Worm (Caenorhabditis elegans): ENCODE data around the gene nhr-249.

Gene nhr-249

ce11 chrIV:7017123-7017674 is 44.9 kb upstream of the nhr-249 start, which contains the start of gene gldi-4:
Gene gldi-4 (plus strand): TSS chrIV:7017624.
- TF ChIP-seq daf-16 (GFP tag; optimal IDR thresholded peaks at IDR 0.05) (no peak), daf-16 (tag; optimal IDR thresholded peaks at IDR 0.05) (no peak), hmg-1.1 (GFP tag; IDR thresholded peaks at IDR 0.05) (no peak), mdl-1 (tag; optimal IDR thresholded peaks at IDR 0.05) (no peak), tra-1 (GFP tag; IDR thresholded peaks at IDR 0.05) (no peak), rbr-2 (tag; optimal IDR thresholded peaks at IDR 0.05) (no peak), attf-4 (tag; optimal IDR thresholded peaks at IDR 0.05) (no peak), zip-2 (tag; optimal IDR thresholded peaks at IDR 0.05) (no peak), nhr-41 (GFP tag; IDR thresholded peaks at IDR 0.05) (no peak)

ce11 chrIV:7016502-7016901 is 44.2 kb upstream of the nhr-249 start:
- TF ChIP-seq T20F7.1 (GFP tag; optimal IDR thresholded peaks at IDR 0.05) (no peak), nhr-102 (tag; optimal IDR thresholded peaks at IDR 0.05) (no peak), mep-1 (tag; optimal IDR thresholded peaks at IDR 0.05) (peak; percentile 71), aha-1 (tag) (peak; percentile 91), nhr-41 (GFP tag; IDR thresholded peaks at IDR 0.05) (no peak), ama-1 (optimal IDR thresholded peaks at IDR 0.05) (no peak), snpc-1.2 (GFP tag; IDR thresholded peaks at IDR 0.05) (no peak), php-3 (GFP tag; IDR thresholded peaks at IDR 0.05) (no peak), mdl-1 (tag; optimal IDR thresholded peaks at IDR 0.05) (peak in 1 of 2 experiments; percentile 60), rbr-2 (tag; optimal IDR thresholded peaks at IDR 0.05) (peak; percentile 30), unc-62 (GFP tag; optimal IDR thresholded peaks at IDR 0.05 in 1 of 2) (no peak), unc-62 (tag; optimal IDR thresholded peaks at IDR 0.05) (no peak), lsy-2 (tag; optimal IDR thresholded peaks at IDR 0.05) (peak in 1 of 2 experiments; percentile 70), dve-1 (tag; optimal IDR thresholded peaks at IDR 0.05; ENCODE audit: insufficient read depth) (peak; percentile 78), dpl-1 (GFP tag; optimal IDR thresholded peaks at IDR 0.05) (peak; percentile 9), tra-1 (GFP tag; IDR thresholded peaks at IDR 0.05) (no peak), tag-97 (GFP tag; IDR thresholded peaks at IDR 0.05) (no peak), dmd-6 (GFP tag; IDR thresholded peaks at IDR 0.05) (peak; percentile 21; the same call in 1 of the 2 replicates), sdz-12 (GFP tag; optimal IDR thresholded peaks at IDR 0.05) (no peak), ZK546.5 (tag; optimal IDR thresholded peaks at IDR 0.05) (no peak), nhr-77 (tag; optimal IDR thresholded peaks at IDR 0.05) (peak; percentile 4), daf-12 (tag; optimal IDR thresholded peaks at IDR 0.05) (no peak), nhr-237 (tag; optimal IDR thresholded peaks at IDR 0.05) (no peak), nhr-28 (tag; optimal IDR thresholded peaks at IDR 0.05) (peak; percentile 46), Y105C5A.15 (GFP tag; IDR thresholded peaks at IDR 0.05) (no peak), D1046.2 (GFP tag; IDR thresholded peaks at IDR 0.05) (no peak), hlh-11 (tag; optimal IDR thresholded peaks at IDR 0.05) (peak; percentile 49), jun-1 (tag; optimal IDR thresholded peaks at IDR 0.05) (no peak), egl-27 (tag; optimal IDR thresholded peaks at IDR 0.05) (no peak), mxl-3 (GFP tag; optimal IDR thresholded peaks at IDR 0.05) (no peak), T26A8.4 (GFP tag; IDR thresholded peaks at IDR 0.05) (no peak), saeg-2 (GFP tag; IDR thresholded peaks at IDR 0.05) (no peak), Y48G9A.11 (GFP tag; IDR thresholded peaks at IDR 0.05) (no peak), hlh-30 (tag; optimal IDR thresholded peaks at IDR 0.05; ENCODE audit: insufficient read depth) (peak; percentile 85), nhr-76 (tag; optimal IDR thresholded peaks at IDR 0.05) (no peak), lin-38 (GFP tag; IDR thresholded peaks at IDR 0.05) (0 out of 2 replicates have a peak, but pooled peaks have one; percentile 14), vab-7 (GFP tag; IDR thresholded peaks at IDR 0.05) (no peak), lin-15B (tag; optimal IDR thresholded peaks at IDR 0.05) (no peak), ces-1 (GFP tag; optimal IDR thresholded peaks at IDR 0.05) (no peak), zag-1 (tag; optimal IDR thresholded peaks at IDR 0.05) (no peak), ztf-7 (tag; optimal IDR thresholded peaks at IDR 0.05) (no peak), daf-16 (GFP tag; optimal IDR thresholded peaks at IDR 0.05) (no peak), daf-16 (tag; optimal IDR thresholded peaks at IDR 0.05) (peak; percentile 50), F10B5.3 (tag; optimal IDR thresholded peaks at IDR 0.05) (no peak), fkh-10 (GFP tag; optimal IDR thresholded peaks at IDR 0.05) (peak; percentile 31), ctbp-1 (GFP tag; IDR thresholded peaks at IDR 0.05) (no peak), Y5F2A.4 (GFP tag; optimal IDR thresholded peaks at IDR 0.05) (no peak)
